Fruit fly (Drosophila melanogaster) whole organism, embryonic: ENCODE results near the gene hll.

ENCODE experiments used
- CG10267 ChIP-seq: fragments of 200-800 bp; sonication (Bioruptor generic); optimal IDR thresholded peaks from 2 replicates; lab custom pipeline; 2018; ENCODE audit warnings: missing biosample characterization, mild to moderate bottlenecking, missing genetic modification characterization, moderate library complexity
- CG10654 ChIP-seq: fragments of 200-800 bp; sonication (Bioruptor generic); optimal IDR thresholded peaks from 2 replicates; lab custom pipeline; 2016; ENCODE audit warnings: missing biosample characterization, missing genetic modification characterization
- CG11093 ChIP-seq: fragments of 200-800 bp; sonication (Bioruptor generic); IDR thresholded peaks from 3 replicates; pipeline ENCODE4 v1.3.6; 2022; ENCODE audit warnings: missing biosample characterization, missing genetic modification characterization
- CG12219 ChIP-seq: fragments of 200-800 bp; sonication (Bioruptor generic); optimal IDR thresholded peaks from 3 replicates; lab custom pipeline; 2018; ENCODE audit warnings: missing biosample characterization, mild to moderate bottlenecking, missing genetic modification characterization
- CG14710 ChIP-seq: fragments of 200-800 bp; sonication (Bioruptor generic); optimal IDR thresholded peaks from 3 replicates; lab custom pipeline; 2019; ENCODE audit warnings: missing biosample characterization, mild to moderate bottlenecking, missing genetic modification characterization, moderate library complexity
- CG14965 ChIP-seq: fragments of 200-800 bp; sonication (Bioruptor generic); optimal IDR thresholded peaks from 2 replicates; lab custom pipeline; 2016; ENCODE audit warnings: missing biosample characterization, missing genetic modification characterization, borderline replicate concordance
- CG1529 ChIP-seq: fragments of 200-800 bp; sonication (Bioruptor generic); optimal IDR thresholded peaks from 3 replicates; lab custom pipeline; 2018; ENCODE audit warnings: missing biosample characterization, missing genetic modification characterization
- CG16815 ChIP-seq: fragments of 200-800 bp; sonication (Bioruptor generic); optimal IDR thresholded peaks from 3 replicates; lab custom pipeline; 2017; ENCODE audit warnings: missing biosample characterization, mild to moderate bottlenecking, missing genetic modification characterization
- CG17829 ChIP-seq: fragments of 200-800 bp; optimal IDR thresholded peaks from 2 replicates; lab custom pipeline; 2019; ENCODE audit warnings: missing biosample characterization, mild to moderate bottlenecking, missing genetic modification characterization, moderate library complexity
- CG2129 ChIP-seq: fragments of 200-800 bp; sonication (Bioruptor generic); IDR thresholded peaks from 2 replicates; pipeline ENCODE4 v1.3.6; 2022; ENCODE audit warnings: missing biosample characterization, missing genetic modification characterization; ENCODE audit not compliant: partially characterized antibody
- CG2712 ChIP-seq: fragments of 200-800 bp; optimal IDR thresholded peaks from 3 replicates; lab custom pipeline; 2019; ENCODE audit warnings: missing biosample characterization, mild to moderate bottlenecking, missing genetic modification characterization, moderate library complexity
- CG2875 ChIP-seq: fragments of 200-800 bp; sonication (Bioruptor generic); optimal IDR thresholded peaks from 2 replicates; lab custom pipeline; 2017; ENCODE audit warnings: missing biosample characterization, mild to moderate bottlenecking, missing genetic modification characterization, missing genetic modification reagents
- CG3847 ChIP-seq: fragments of 200-800 bp; sonication (Bioruptor generic); IDR thresholded peaks from 2 replicates; pipeline ENCODE4 v1.3.6; 2022; ENCODE audit warnings: missing biosample characterization, missing genetic modification characterization
- CG42726 ChIP-seq: fragments of 200-800 bp; sonication (Bioruptor generic); IDR thresholded peaks from 2 replicates; pipeline ENCODE4 v1.3.6; 2022; ENCODE audit warnings: missing biosample characterization, missing genetic modification characterization; ENCODE audit not compliant: partially characterized antibody
- CG4820 ChIP-seq: fragments of 200-800 bp; sonication (Bioruptor generic); optimal IDR thresholded peaks from 3 replicates; lab custom pipeline; 2016; ENCODE audit warnings: missing biosample characterization, missing genetic modification characterization
- CG7357 ChIP-seq: fragments of 200-800 bp; sonication (Bioruptor generic); IDR thresholded peaks from 3 replicates; pipeline ENCODE4 v1.3.6; 2022; ENCODE audit warnings: missing biosample characterization, missing genetic modification characterization
- CG7556 ChIP-seq: fragments of 200-800 bp; sonication (Bioruptor generic); optimal IDR thresholded peaks from 2 replicates; lab custom pipeline; 2017; ENCODE audit warnings: missing biosample characterization, mild to moderate bottlenecking, missing genetic modification characterization
- CG7839 ChIP-seq: fragments of 200-800 bp; sonication (Bioruptor generic); optimal IDR thresholded peaks from 3 replicates; lab custom pipeline; 2018; ENCODE audit warnings: missing biosample characterization, mild to moderate bottlenecking, missing genetic modification characterization, moderate library complexity
- CG8089 ChIP-seq: fragments of 200-800 bp; sonication (Bioruptor generic); optimal IDR thresholded peaks from 3 replicates; lab custom pipeline; 2016; ENCODE audit warnings: missing biosample characterization, missing genetic modification characterization
- Dad ChIP-seq: fragments of 200-800 bp; sonication (Bioruptor generic); optimal IDR thresholded peaks from 3 replicates; lab custom pipeline; 2016; ENCODE audit warnings: missing biosample characterization, missing genetic modification characterization
- ERR ChIP-seq: fragments of 200-800 bp; sonication (Bioruptor generic); optimal IDR thresholded peaks from 2 replicates; lab custom pipeline; 2016; ENCODE audit warnings: missing biosample characterization, missing genetic modification characterization
- GATAe ChIP-seq: fragments of 200-800 bp; sonication (Bioruptor generic); conservative IDR thresholded peaks from 2 replicates; pipeline ENCODE4 v1.3.6; 2022; ENCODE audit warnings: missing biosample characterization, missing genetic modification characterization
- Gug ChIP-seq: fragments of 200-800 bp; sonication (Bioruptor generic); IDR thresholded peaks from 4 replicates; pipeline ENCODE4 v1.3.6; 2022; ENCODE audit warnings: missing biosample characterization, missing genetic modification characterization
- Hr51 ChIP-seq, 2 experiments: fragments of 200-800 bp; sonication (Bioruptor generic); optimal IDR thresholded peaks; 2 replicates in 1 of 2; 3 replicates in 1 of 2; lab custom pipeline; 2016 to 2018; ENCODE audit warnings: missing biosample characterization in 2 of 2, missing genetic modification characterization in 2 of 2, mild to moderate bottlenecking in 1 of 2, moderate library complexity in 1 of 2
- Rx ChIP-seq: fragments of 200-800 bp; sonication (Bioruptor generic); IDR thresholded peaks from 2 replicates; pipeline ENCODE4 v1.3.6; 2022; ENCODE audit warnings: missing biosample characterization, missing genetic modification characterization
- Scr ChIP-seq: fragments of 200-800 bp; sonication (Bioruptor generic); IDR thresholded peaks from 2 replicates; pipeline ENCODE4 v1.3.6; 2022; ENCODE audit warnings: missing biosample characterization, missing genetic modification characterization; ENCODE audit not compliant: partially characterized antibody
- Six4 ChIP-seq: fragments of 200-800 bp; sonication (Bioruptor generic); optimal IDR thresholded peaks from 2 replicates; lab custom pipeline; 2016; ENCODE audit warnings: missing biosample characterization, missing genetic modification characterization
- Sox102F ChIP-seq: fragments of 200-800 bp; sonication (Bioruptor generic); optimal IDR thresholded peaks from 2 replicates; lab custom pipeline; 2018; ENCODE audit warnings: missing biosample characterization, mild to moderate bottlenecking, missing genetic modification characterization, moderate library complexity
- TFAM ChIP-seq: fragments of 200-800 bp; sonication (Bioruptor generic); optimal IDR thresholded peaks from 2 replicates; lab custom pipeline; 2017; ENCODE audit warnings: missing biosample characterization, missing genetic modification characterization, inconsistent platforms
- YL-1 ChIP-seq: fragments of 200-800 bp; sonication (Bioruptor generic); optimal IDR thresholded peaks from 3 replicates; lab custom pipeline; 2017; ENCODE audit warnings: missing biosample characterization, mild to moderate bottlenecking, missing genetic modification characterization
- ab ChIP-seq: fragments of 200-800 bp; sonication (Bioruptor generic); optimal IDR thresholded peaks from 2 replicates; lab custom pipeline; 2016; ENCODE audit warnings: missing biosample characterization, missing genetic modification characterization
- br ChIP-seq: fragments of >200 bp; optimal IDR thresholded peaks from 2 replicates; lab custom pipeline; 2017
- caup ChIP-seq: fragments of 200-800 bp; sonication (Bioruptor generic); optimal IDR thresholded peaks from 3 replicates; lab custom pipeline; 2017; ENCODE audit warnings: missing biosample characterization, mild to moderate bottlenecking, missing genetic modification characterization, moderate library complexity; ENCODE audit not compliant: severe bottlenecking
- esg ChIP-seq: fragments of 200-800 bp; sonication (Bioruptor generic); conservative IDR thresholded peaks from 2 replicates; pipeline ENCODE4 v1.3.6; 2022; ENCODE audit warnings: missing biosample characterization, missing genetic modification characterization
- fu2 ChIP-seq: fragments of 200-800 bp; sonication (Bioruptor generic); optimal IDR thresholded peaks from 2 replicates; lab custom pipeline; 2016; ENCODE audit warnings: missing biosample characterization, missing genetic modification characterization
- gsb ChIP-seq: fragments of 200-800 bp; sonication (Bioruptor generic); IDR thresholded peaks from 2 replicates; pipeline ENCODE4 v1.3.6; 2022; ENCODE audit warnings: missing biosample characterization, missing genetic modification characterization
- ind ChIP-seq: fragments of 200-800 bp; sonication (Bioruptor generic); optimal IDR thresholded peaks from 3 replicates; lab custom pipeline; 2016; ENCODE audit warnings: missing biosample characterization, missing genetic modification characterization
- inv ChIP-seq: fragments of 200-800 bp; sonication (Bioruptor generic); IDR thresholded peaks from 2 replicates; pipeline ENCODE4 v1.3.6; 2022; ENCODE audit warnings: missing biosample characterization, missing genetic modification characterization; ENCODE audit not compliant: partially characterized antibody
- kay ChIP-seq: fragments of 200-800 bp; sonication (Bioruptor generic); optimal IDR thresholded peaks from 2 replicates; lab custom pipeline; 2016; ENCODE audit warnings: missing biosample characterization, missing genetic modification characterization
- ken ChIP-seq: fragments of 200-800 bp; sonication (Bioruptor generic); IDR thresholded peaks from 3 replicates; pipeline ENCODE4 v1.3.6; 2022; ENCODE audit warnings: missing biosample characterization, missing genetic modification characterization
- kni ChIP-seq: fragments of 200-800 bp; sonication (Bioruptor generic); optimal IDR thresholded peaks from 3 replicates; lab custom pipeline; 2017; ENCODE audit warnings: mild to moderate bottlenecking, missing biosample characterization, missing genetic modification reagents, missing genetic modification characterization
- mam ChIP-seq: fragments of 200-800 bp; sonication (Bioruptor generic); optimal IDR thresholded peaks from 3 replicates; lab custom pipeline; 2016; ENCODE audit warnings: missing biosample characterization, missing genetic modification characterization
- nmo ChIP-seq: fragments of 200-800 bp; sonication (Bioruptor generic); optimal IDR thresholded peaks from 2 replicates; lab custom pipeline; 2018; ENCODE audit warnings: missing biosample characterization, mild to moderate bottlenecking, missing genetic modification characterization, moderate library complexity
- nom ChIP-seq: fragments of 200-800 bp; sonication (Bioruptor generic); optimal IDR thresholded peaks from 2 replicates; lab custom pipeline; 2017; ENCODE audit warnings: missing biosample characterization, missing genetic modification characterization, mild to moderate bottlenecking, moderate library complexity, missing genetic modification reagents
- p53 ChIP-seq: fragments of 200-800 bp; sonication (Bioruptor generic); optimal IDR thresholded peaks from 2 replicates; lab custom pipeline; 2016; ENCODE audit warnings: missing biosample characterization, missing genetic modification characterization
- pita ChIP-seq: fragments of 200-800 bp; sonication (Bioruptor generic); optimal IDR thresholded peaks from 2 replicates; lab custom pipeline; 2017; ENCODE audit warnings: missing biosample characterization, mild to moderate bottlenecking, missing genetic modification characterization
- row ChIP-seq: fragments of 200-800 bp; sonication (Bioruptor generic); IDR thresholded peaks from 3 replicates; pipeline ENCODE4 v1.3.6; 2022; ENCODE audit warnings: missing biosample characterization, missing genetic modification characterization
- tap ChIP-seq: fragments of 200-800 bp; optimal IDR thresholded peaks from 3 replicates; lab custom pipeline; 2019; ENCODE audit warnings: missing biosample characterization, mild to moderate bottlenecking, missing genetic modification characterization, moderate library complexity
- zfh2 ChIP-seq: fragments of 200-800 bp; sonication (Bioruptor generic); optimal IDR thresholded peaks from 2 replicates; lab custom pipeline; 2016; ENCODE audit warnings: missing biosample characterization, missing genetic modification characterization

hll gene

dm6 chr2L:14024051-14024745, 2.6 kb upstream of the hll start (continued):
- TF ChIP-seq Dad (peak; percentile 98), caup (GFP tag; lab: Kevin White, UChicago) (peak; percentile 100), p53 (GFP tag; lab: Kevin White, UChicago) (peak; percentile 99), tap (peak; percentile 99), CG11093 (GFP tag; lab: Robert Waterston, UW) (peak; percentile 97), CG14965 (GFP tag; lab: Kevin White, UChicago) (peak; percentile 96), CG42726 (GFP tag; lab: Robert Waterston, UW) (no peak), CG2875 (GFP tag; lab: Kevin White, UChicago) (peak; percentile 100), GATAe (GFP tag; lab: Robert Waterston, UW) (peak; percentile 97), CG2129 (GFP tag; lab: Robert Waterston, UW) (no peak), TFAM (GFP tag; lab: Kevin White, UChicago) (peak; percentile 97), CG10654 (GFP tag; lab: Kevin White, UChicago) (peak; percentile 100), nom (peak; percentile 81), Scr (no peak; the same call in 1 of the 2 replicates), CG2712 (tag; lab: Kevin White, UChicago) (peak; percentile 98), YL-1 (peak; percentile 100), br (no peak), CG10267 (peak; percentile 88), gsb (GFP tag; lab: Robert Waterston, UW) (peak; percentile 98), esg (GFP tag; lab: Robert Waterston, UW) (peak; percentile 81), Six4 (GFP tag; lab: Kevin White, UChicago) (peak; percentile 99)
- TF ChIP-seq, all 482 proteins: peak for 446

dm6 chr2L:14024746-14025105, 2.1 kb upstream of the hll start:
- TF ChIP-seq ken (no peak; the same call in 2 of the 3 replicates), Hr51 (GFP tag; optimal IDR thresholded peaks at IDR 0.05; lab: Kevin White, UChicago) (peak in 1 of 2 experiments; percentile 73), CG4820 (GFP tag; lab: Kevin White, UChicago) (peak; percentile 3), mam (GFP tag; lab: Kevin White, UChicago) (peak; percentile 31), Gug (no peak), fu2 (GFP tag; lab: Kevin White, UChicago) (peak; percentile 3), CG14710 (tag; lab: Kevin White, UChicago) (peak; percentile 1), inv (GFP tag; lab: Robert Waterston, UW) (no peak), ERR (GFP tag; lab: Kevin White, UChicago) (no peak), CG1529 (GFP tag; lab: Kevin White, UChicago) (no peak), row (peak; percentile 84), pita (GFP tag; lab: Kevin White, UChicago) (no peak), ind (GFP tag; lab: Kevin White, UChicago) (peak; percentile 48), ab (GFP tag; lab: Kevin White, UChicago) (no peak), kay (peak; percentile 10), CG7357 (GFP tag; lab: Robert Waterston, UW) (0 out of 3 replicates have a peak, but pooled peaks have one; percentile 12), zfh2 (GFP tag; lab: Kevin White, UChicago) (peak; percentile 40), CG7556 (GFP tag; lab: Kevin White, UChicago) (peak; percentile 13), nmo (GFP tag; lab: Kevin White, UChicago) (peak; percentile 63), CG16815 (peak; percentile 6), CG17829 (tag; lab: Kevin White, UChicago) (peak; percentile 11), CG12219 (no peak), CG7839 (tag; lab: Kevin White, UChicago) (peak; percentile 73), CG2712 (tag; lab: Kevin White, UChicago) (peak; percentile 51), Rx (no peak), CG8089 (GFP tag; lab: Kevin White, UChicago) (no peak), Sox102F (GFP tag; lab: Kevin White, UChicago) (peak; percentile 73), kni (GFP tag; lab: Kevin White, UChicago) (no peak), CG3847 (GFP tag; lab: Robert Waterston, UW) (0 out of 2 replicates have a peak, but pooled peaks have one; percentile 24)
